Fruit fly (Drosophila melanogaster): ENCODE results near the gene CG6785.

CG6785 gene

DNA sequence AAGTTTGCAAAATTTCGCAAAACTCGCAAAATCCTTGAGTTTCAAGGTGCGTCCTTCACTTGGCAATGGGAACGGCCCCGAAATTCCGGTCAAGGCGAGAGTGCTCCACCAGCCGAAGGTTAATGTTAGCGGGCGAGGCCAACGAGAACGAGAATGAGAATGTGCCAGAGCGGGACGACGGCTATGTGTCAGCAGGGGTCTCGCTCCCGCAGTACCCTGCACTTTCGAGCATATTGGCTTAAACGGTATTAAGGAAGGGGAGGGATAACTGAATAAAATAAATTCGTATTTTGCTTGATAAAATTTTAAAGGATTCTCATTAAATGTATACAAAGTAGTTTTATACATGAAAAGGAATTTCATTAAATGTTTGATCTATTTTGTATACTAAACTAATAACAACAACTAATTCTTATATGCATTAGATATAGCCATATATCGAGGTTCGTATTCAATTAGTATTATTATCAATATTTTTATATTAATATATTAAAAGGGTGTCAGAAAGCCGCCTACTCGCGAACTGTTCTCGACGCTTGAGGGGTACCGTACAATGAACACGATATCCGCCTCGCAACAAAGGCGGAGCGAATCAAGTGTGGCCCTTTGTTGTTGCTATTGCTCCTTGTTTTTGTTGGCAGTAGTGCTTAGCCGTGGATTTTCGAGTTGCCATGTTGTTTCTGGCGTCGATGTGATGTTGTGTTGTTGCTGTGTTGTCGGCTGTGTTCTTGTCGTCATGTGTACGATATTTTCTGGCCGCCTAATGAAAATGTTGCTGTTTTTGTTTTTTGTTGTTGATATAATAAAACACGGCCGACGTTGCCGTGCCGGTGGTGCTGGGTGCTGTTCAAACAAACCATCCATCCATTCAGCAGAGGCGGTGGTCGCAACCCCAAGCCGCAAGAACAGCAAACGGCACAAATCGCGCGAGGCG, 38.3 kb downstream of the CG6785 start (continued):
- TF ChIP-seq net (GFP tag; optimal IDR thresholded peaks at IDR 0.05): peak; percentile 82
- TF ChIP-seq Blimp-1 (GFP tag; optimal IDR thresholded peaks at IDR 0.05): peak; percentile 97
- TF ChIP-seq CG15336 (GFP tag; IDR thresholded peaks at IDR 0.05): no peak
- TF ChIP-seq CG10669 (GFP tag; optimal IDR thresholded peaks at IDR 0.05): peak; percentile 86
- peak; percentile 75 for TF ChIP-seq CG31627 (GFP tag; optimal IDR thresholded peaks at IDR 0.05)
- TF ChIP-seq CG10631 (GFP tag; optimal IDR thresholded peaks at IDR 0.05): peak; percentile 93
- TF ChIP-seq CG11294 (GFP tag; IDR thresholded peaks at IDR 0.05): no peak
- peak; percentile 92 for TF ChIP-seq CG8632 (GFP tag; optimal IDR thresholded peaks at IDR 0.05)
- peak; percentile 98 for TF ChIP-seq svp (GFP tag)
- peak; percentile 87 for TF ChIP-seq CG9139 (GFP tag; optimal IDR thresholded peaks at IDR 0.05)
- TF ChIP-seq Ets96B (tag; optimal IDR thresholded peaks at IDR 0.05): peak; percentile 95
- peak; percentile 85 for TF ChIP-seq CG6792 (GFP tag; optimal IDR thresholded peaks at IDR 0.05)
- peak; percentile 95 for TF ChIP-seq CG3032 (tag; optimal IDR thresholded peaks at IDR 0.05)
- TF ChIP-seq dac (GFP tag; optimal IDR thresholded peaks at IDR 0.05): peak; percentile 57
- peak; percentile 87 for TF ChIP-seq esn (GFP tag; optimal IDR thresholded peaks at IDR 0.05)

DNA sequence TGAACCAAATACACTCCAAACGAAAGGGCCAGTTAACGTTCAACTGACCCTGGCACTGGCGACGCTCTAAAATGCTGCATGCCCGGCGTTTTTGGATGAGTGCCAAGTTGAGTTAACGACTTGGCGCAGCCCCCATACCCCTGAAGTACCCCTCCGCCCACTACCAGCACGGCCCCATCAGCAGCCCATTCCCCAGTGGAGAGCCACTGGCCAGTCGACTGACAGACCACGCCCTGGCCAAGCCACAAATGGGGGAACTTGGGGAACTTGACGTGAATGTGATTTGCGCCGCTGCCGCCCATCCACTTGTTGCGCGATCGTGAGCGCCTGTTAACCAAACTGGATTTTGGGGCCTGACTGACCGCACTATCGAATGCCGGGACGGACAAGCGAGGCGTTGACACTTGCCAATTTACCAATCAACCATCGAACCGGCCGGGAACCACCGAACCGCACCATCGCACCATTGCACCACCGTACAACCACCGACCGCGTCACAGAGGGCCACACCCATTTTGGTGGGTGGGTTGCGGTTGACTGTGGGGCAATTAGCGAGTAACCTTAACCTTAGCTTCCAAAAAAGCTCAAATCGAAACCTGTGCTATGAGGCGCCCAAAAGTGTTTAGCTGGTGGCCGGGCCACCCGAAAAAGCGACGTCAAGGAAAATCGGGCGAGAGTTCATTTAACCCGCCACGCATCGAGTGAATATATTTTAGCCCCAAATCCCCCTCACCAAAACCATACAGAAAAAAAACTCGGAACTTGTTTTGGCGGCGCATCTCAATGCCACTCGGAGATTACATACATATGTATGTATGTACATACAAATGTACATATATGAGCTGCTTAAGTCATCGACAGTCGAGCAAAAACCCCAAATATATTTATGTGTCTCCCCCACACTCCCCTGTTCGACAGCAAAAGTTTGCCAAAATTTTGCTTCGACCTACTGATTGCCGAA, 39.3 kb downstream of the CG6785 start:
- TF ChIP-seq Hr39 (GFP tag; optimal IDR thresholded peaks at IDR 0.05): no peak
- TF ChIP-seq CG4318 (GFP tag; optimal IDR thresholded peaks at IDR 0.05): no peak
- no peak for TF ChIP-seq CG10631 (GFP tag; optimal IDR thresholded peaks at IDR 0.05)
- no peak for TF ChIP-seq salr (GFP tag; optimal IDR thresholded peaks at IDR 0.05)
- no peak for TF ChIP-seq lz (GFP tag; optimal IDR thresholded peaks at IDR 0.05)
- TF ChIP-seq CG3032 (tag; optimal IDR thresholded peaks at IDR 0.05): no peak
- no peak for TF ChIP-seq Sox102F (GFP tag; optimal IDR thresholded peaks at IDR 0.05)
- peak; percentile 14 for TF ChIP-seq CG6276 (GFP tag; optimal IDR thresholded peaks at IDR 0.05)
- TF ChIP-seq CG8319 (GFP tag; optimal IDR thresholded peaks at IDR 0.05): no peak
- peak; percentile 80 for TF ChIP-seq dsx (GFP tag; optimal IDR thresholded peaks at IDR 0.05; ENCODE audit: poor library complexity, severe bottlenecking)
- TF ChIP-seq Hr38 (GFP tag; optimal IDR thresholded peaks at IDR 0.05): no peak
- no peak for TF ChIP-seq CG7368 (GFP tag; optimal IDR thresholded peaks at IDR 0.05)
- TF ChIP-seq ss (GFP tag; optimal IDR thresholded peaks at IDR 0.05): no peak
- peak; percentile 75 for TF ChIP-seq CG1621 (tag; optimal IDR thresholded peaks at IDR 0.05)
- no peak for TF ChIP-seq CG9139 (GFP tag; optimal IDR thresholded peaks at IDR 0.05)
- no peak for TF ChIP-seq spab (GFP tag; optimal IDR thresholded peaks at IDR 0.05)
- no peak for TF ChIP-seq dac (GFP tag; optimal IDR thresholded peaks at IDR 0.05)
- peak; percentile 81 for TF ChIP-seq Blimp-1 (GFP tag; optimal IDR thresholded peaks at IDR 0.05)
- TF ChIP-seq Lpt (GFP tag; optimal IDR thresholded peaks at IDR 0.05): no peak
- TF ChIP-seq Ets21C (GFP tag; optimal IDR thresholded peaks at IDR 0.05): no peak
- peak; percentile 55 for TF ChIP-seq CG6854 (GFP tag; optimal IDR thresholded peaks at IDR 0.05)
- TF ChIP-seq topi (GFP tag; optimal IDR thresholded peaks at IDR 0.05): no peak
- TF ChIP-seq fd85E (GFP tag; optimal IDR thresholded peaks at IDR 0.05): no peak
- no peak for TF ChIP-seq Gug (GFP tag; IDR thresholded peaks at IDR 0.05)
- no peak for TF ChIP-seq net (GFP tag; optimal IDR thresholded peaks at IDR 0.05)
- peak; percentile 93 for TF ChIP-seq svp (GFP tag)
- TF ChIP-seq CG11902 (GFP tag; optimal IDR thresholded peaks at IDR 0.05): no peak
- TF ChIP-seq Hr4 (GFP tag; optimal IDR thresholded peaks at IDR 0.05): no peak
- TF ChIP-seq vri (GFP tag; optimal IDR thresholded peaks at IDR 0.05): no peak
- TF ChIP-seq pdm3 (GFP tag; optimal IDR thresholded peaks at IDR 0.05): no peak
- TF ChIP-seq CG8119 (GFP tag; IDR thresholded peaks at IDR 0.05): no peak
- no peak for TF ChIP-seq CG6808 (GFP tag; optimal IDR thresholded peaks at IDR 0.05)
- TF ChIP-seq acj6 (GFP tag; optimal IDR thresholded peaks at IDR 0.05): no peak
- no peak for TF ChIP-seq Sox14 (GFP tag; optimal IDR thresholded peaks at IDR 0.05)
- TF ChIP-seq Eip78C (GFP tag): peak; percentile 56
- no peak for TF ChIP-seq achi (GFP tag; optimal IDR thresholded peaks at IDR 0.05)
- no peak for TF ChIP-seq Ets96B (tag; optimal IDR thresholded peaks at IDR 0.05)
- no peak for TF ChIP-seq Met (GFP tag; optimal IDR thresholded peaks at IDR 0.05)

All from whole organism, prepupa.